Fruit fly (Drosophila melanogaster) whole organism, pupa: ENCODE data around the gene CG45413.

Source experiments
- CG10348 ChIP-seq: fragments of 200-800 bp; sonication (Bioruptor generic); IDR thresholded peaks from 2 replicates; pipeline ENCODE4 v1.3.6; 2022; ENCODE audit warnings: missing biosample characterization, missing genetic modification characterization
- CG12605 ChIP-seq: fragments of 200-800 bp; sonication (Bioruptor generic); IDR thresholded peaks from 2 replicates; pipeline ENCODE4 v1.3.6; 2022; ENCODE audit warnings: missing biosample characterization, missing genetic modification characterization
- CG14655 ChIP-seq: fragments of 200-800 bp; sonication (Bioruptor generic); optimal IDR thresholded peaks from 3 replicates; lab custom pipeline; 2017; ENCODE audit warnings: mild to moderate bottlenecking, missing biosample characterization, missing genetic modification reagents, missing genetic modification characterization
- CG17806 ChIP-seq: fragments of 200-800 bp; sonication (Bioruptor generic); optimal IDR thresholded peaks from 2 replicates; lab custom pipeline; 2018; ENCODE audit warnings: missing biosample characterization, mild to moderate bottlenecking, missing genetic modification characterization, moderate library complexity
- CG32121 ChIP-seq: fragments of 200-800 bp; sonication (Bioruptor generic); IDR thresholded peaks from 2 replicates; pipeline ENCODE4 v1.3.6; 2022; ENCODE audit warnings: missing biosample characterization, missing genetic modification characterization
- CG34367 ChIP-seq: fragments of 200-800 bp; sonication (Bioruptor generic); optimal IDR thresholded peaks from 2 replicates; lab custom pipeline; 2018; ENCODE audit warnings: missing biosample characterization, mild to moderate bottlenecking, missing genetic modification characterization
- CG4496 ChIP-seq: fragments of 200-800 bp; sonication (Bioruptor generic); IDR thresholded peaks from 3 replicates; pipeline ENCODE4 v1.3.6; 2022; ENCODE audit warnings: missing biosample characterization, missing genetic modification characterization
- CG8159 ChIP-seq: fragments of 200-800 bp; sonication (Bioruptor generic); optimal IDR thresholded peaks from 3 replicates; lab custom pipeline; 2018; ENCODE audit warnings: missing biosample characterization, mild to moderate bottlenecking, missing genetic modification characterization, moderate library complexity
- EcR ChIP-seq: fragments of 200-800 bp; sonication (Bioruptor generic); optimal IDR thresholded peaks from 3 replicates; lab custom pipeline; 2019; ENCODE audit warnings: missing biosample characterization, missing genetic modification characterization, mild to moderate bottlenecking, moderate library complexity, missing genetic modification reagents
- Ets98B ChIP-seq: fragments of 200-800 bp; sonication (Bioruptor generic); IDR thresholded peaks from 2 replicates; pipeline ENCODE4 v1.3.6; 2022; ENCODE audit warnings: missing biosample characterization, missing genetic modification characterization
- Pif1A ChIP-seq: fragments of 200-800 bp; sonication (Bioruptor generic); optimal IDR thresholded peaks from 3 replicates; lab custom pipeline; 2016; ENCODE audit warnings: missing biosample characterization, missing genetic modification characterization
- Pif1B ChIP-seq: fragments of 200-800 bp; sonication (Bioruptor generic); optimal IDR thresholded peaks from 3 replicates; lab custom pipeline; 2016; ENCODE audit warnings: missing biosample characterization, missing genetic modification characterization

DNA sequence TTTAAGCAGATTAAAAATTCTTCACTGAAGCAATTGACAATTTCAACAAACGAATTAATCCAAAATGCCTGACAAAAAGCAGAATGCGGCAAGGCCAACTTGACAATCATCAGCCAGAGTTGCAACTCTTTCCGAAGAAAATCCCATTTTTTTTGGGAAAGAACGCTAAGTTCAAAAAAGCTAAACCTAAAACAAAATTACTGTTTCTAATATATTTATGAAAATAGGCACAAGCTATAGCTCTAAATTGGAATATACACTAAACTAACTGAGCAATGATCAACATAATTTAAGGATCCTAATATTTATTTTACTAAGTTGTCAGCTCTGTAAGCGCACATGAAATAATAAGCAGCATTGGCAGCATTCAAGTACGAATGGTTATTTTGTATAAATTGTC is 40.6 kb upstream of the CG45413 start, which contains the start of gene CG10063:
- TF ChIP-seq CG4496 (GFP tag; lab: Robert Waterston, UW) (no peak), CG14655 (GFP tag; lab: Kevin White, UChicago) (no peak), Pif1B (no peak), CG34367 (no peak), EcR (GFP tag; lab: Kevin White, UChicago) (no peak), Pif1A (GFP tag; lab: Kevin White, UChicago) (no peak), CG8159 (tag; lab: Kevin White, UChicago) (no peak), CG10348 (GFP tag; lab: Robert Waterston, UW) (no peak), CG17806 (no peak), CG12605 (GFP tag; lab: Robert Waterston, UW) (no peak), CG32121 (no peak), Ets98B (GFP tag; lab: Robert Waterston, UW) (no peak)
